Worm (Caenorhabditis elegans): ENCODE data around the gene F13E9.11.

DNA sequence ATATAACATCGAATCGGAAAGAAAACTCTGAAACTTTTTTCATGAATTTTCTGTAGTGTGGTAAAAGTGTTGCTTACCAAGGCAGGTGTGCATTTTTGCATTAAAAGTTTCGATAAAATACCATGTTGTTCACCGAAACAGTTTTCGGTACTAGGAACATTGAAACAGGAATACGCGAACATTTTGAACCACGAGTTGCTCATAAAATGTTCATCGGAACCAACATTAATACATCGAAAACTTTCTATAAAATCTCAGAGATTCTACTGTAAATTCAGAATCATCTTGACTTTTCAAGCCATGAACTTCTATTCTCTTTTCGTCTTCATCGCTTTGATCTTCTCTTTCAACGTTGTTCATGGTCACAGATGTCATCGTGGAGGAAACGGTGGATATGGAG is 11.3 kb upstream of the F13E9.11 start, which contains the start of gene fipr-15:
- TF ChIP-seq ref-1 (GFP tag; conservative IDR thresholded peaks at IDR 0.05) = no peak
- TF ChIP-seq ztf-23 (GFP tag; IDR thresholded peaks at IDR 0.05) = no peak
- no peak for TF ChIP-seq flt-1 (GFP tag; IDR thresholded peaks at IDR 0.05)

Measured in whole organism, midembryonic.